Worm (Caenorhabditis elegans) whole organism, L4 larva: ENCODE data around the gene srx-68.

Source experiments
- F26F4.8 ChIP-seq: fragments of 200-800 bp; sonication (Bioruptor generic); conservative IDR thresholded peaks from 2 replicates; pipeline ENCODE4 v1.3.6; 2022; ENCODE audit warnings: missing genetic modification characterization, missing compliant biosample characterization
- F37D6.2 ChIP-seq: sonication (generic microtip); optimal IDR thresholded peaks from 2 replicates; lab custom pipeline; 2016; ENCODE audit warnings: mild to moderate bottlenecking, missing genetic modification characterization, missing compliant biosample characterization
- T20F7.1 ChIP-seq: fragments of 200-800 bp; sonication (Bioruptor generic); optimal IDR thresholded peaks from 2 replicates; lab custom pipeline; 2018; ENCODE audit warnings: mild to moderate bottlenecking, missing genetic modification characterization, missing compliant biosample characterization
- Y105C5A.15 ChIP-seq: fragments of 200-800 bp; sonication (Bioruptor generic); IDR thresholded peaks from 2 replicates; pipeline ENCODE4 v1.3.6; 2022; ENCODE audit warnings: missing genetic modification characterization, missing compliant biosample characterization
- Y75B8A.6 ChIP-seq: fragments of 200-800 bp; sonication (Bioruptor generic); IDR thresholded peaks from 2 replicates; pipeline ENCODE4 v1.3.6; 2022; ENCODE audit warnings: missing genetic modification reagents, missing genetic modification characterization, missing compliant biosample characterization
- aha-1 ChIP-seq: fragments of 150-350 bp; peaks from one replicate; lab custom pipeline; 2014; ENCODE audit warnings: missing biosample characterization, missing genetic modification characterization
- aly-2 ChIP-seq: sonication (generic microtip); optimal IDR thresholded peaks from 2 replicates; lab custom pipeline; 2018; ENCODE audit warnings: missing biosample characterization, missing genetic modification characterization
- ceh-32 ChIP-seq: sonication (generic microtip); optimal IDR thresholded peaks from 2 replicates; lab custom pipeline; 2016; ENCODE audit warnings: mild to moderate bottlenecking, missing genetic modification characterization, missing compliant biosample characterization; ENCODE audit not compliant: poor library complexity
- ceh-44 ChIP-seq: fragments of 200-800 bp; sonication (Bioruptor generic); IDR thresholded peaks from 2 replicates; pipeline ENCODE4 v1.3.6; 2022; ENCODE audit warnings: missing genetic modification reagents, missing genetic modification characterization, missing compliant biosample characterization
- cey-2 ChIP-seq: sonication (generic microtip); optimal IDR thresholded peaks from 3 replicates; lab custom pipeline; 2017; ENCODE audit warnings: missing genetic modification characterization, mild to moderate bottlenecking, missing compliant biosample characterization, antibody characterized with exemption, borderline replicate concordance; ENCODE audit not compliant: insufficient read depth
- daf-12 ChIP-seq: fragments of 150-350 bp; optimal IDR thresholded peaks from 2 replicates; lab custom pipeline; 2014; ENCODE audit warnings: missing biosample characterization, missing genetic modification reagents, missing genetic modification characterization
- daf-16 ChIP-seq, 3 experiments: sonication (generic microtip); optimal IDR thresholded peaks; 2 replicates each; lab custom pipeline; 2016 to 2017; ENCODE audit warnings: missing genetic modification characterization in 3 of 3, missing genetic modification reagents in 3 of 3, mild to moderate bottlenecking in 2 of 3, missing compliant biosample characterization in 2 of 3, missing biosample characterization in 1 of 3, moderate library complexity in 1 of 3
- dmd-6 ChIP-seq: fragments of 200-800 bp; sonication (Bioruptor generic); IDR thresholded peaks from 2 replicates; pipeline ENCODE4 v1.3.6; 2022; ENCODE audit warnings: missing genetic modification reagents, missing genetic modification characterization, missing compliant biosample characterization
- dpl-1 ChIP-seq: fragments of 150-350 bp; optimal IDR thresholded peaks from 2 replicates; lab custom pipeline; 2014; ENCODE audit warnings: missing biosample characterization, missing genetic modification reagents, missing genetic modification characterization
- duxl-1 ChIP-seq: sonication (generic microtip); optimal IDR thresholded peaks from 2 replicates; lab custom pipeline; 2016; ENCODE audit warnings: mild to moderate bottlenecking, missing genetic modification characterization, moderate library complexity, missing compliant biosample characterization; ENCODE audit not compliant: poor library complexity
- fkh-10 ChIP-seq: fragments of 150-350 bp; optimal IDR thresholded peaks from 2 replicates; lab custom pipeline; 2014; ENCODE audit warnings: missing biosample characterization, missing genetic modification reagents, missing genetic modification characterization
- fos-1 ChIP-seq: fragments of 150-350 bp; optimal IDR thresholded peaks from 2 replicates; lab custom pipeline; 2014; ENCODE audit warnings: missing biosample characterization, missing genetic modification characterization
- gei-8 ChIP-seq: fragments of 200-800 bp; sonication (Bioruptor generic); optimal IDR thresholded peaks from 2 replicates; lab custom pipeline; 2018; ENCODE audit warnings: mild to moderate bottlenecking, missing genetic modification characterization, missing compliant biosample characterization
- hlh-11 ChIP-seq: fragments of 200-800 bp; sonication (Bioruptor generic); optimal IDR thresholded peaks from 2 replicates; lab custom pipeline; 2018; ENCODE audit warnings: mild to moderate bottlenecking, missing genetic modification characterization, missing compliant biosample characterization
- jun-1 ChIP-seq: fragments of 150-350 bp; optimal IDR thresholded peaks from 2 replicates; lab custom pipeline; 2014; ENCODE audit warnings: missing biosample characterization, missing genetic modification reagents, missing genetic modification characterization
- lin-13 ChIP-seq: fragments of 150-350 bp; optimal IDR thresholded peaks from 2 replicates; lab custom pipeline; 2014; ENCODE audit warnings: missing biosample characterization, missing genetic modification reagents, missing genetic modification characterization
- lin-29 ChIP-seq: fragments of 200-800 bp; sonication (Bioruptor generic); IDR thresholded peaks from 2 replicates; pipeline ENCODE4 v1.3.6; 2022; ENCODE audit warnings: missing genetic modification reagents, missing genetic modification characterization, missing compliant biosample characterization
- madf-9 ChIP-seq: fragments of 200-800 bp; sonication (Bioruptor generic); conservative IDR thresholded peaks from 2 replicates; pipeline ENCODE4 v1.3.6; 2022; ENCODE audit warnings: missing genetic modification reagents, missing genetic modification characterization, missing compliant biosample characterization
- mdl-1 ChIP-seq, 2 experiments: fragments of 150-350 bp in 1 of 2; sonication (generic microtip) in 1 of 2; optimal IDR thresholded peaks; 2 replicates each; lab custom pipeline; 2014 to 2017; ENCODE audit warnings: missing biosample characterization in 2 of 2, missing genetic modification characterization in 2 of 2
- nhr-237 ChIP-seq: sonication (generic microtip); optimal IDR thresholded peaks from 2 replicates; lab custom pipeline; 2017; ENCODE audit warnings: missing biosample characterization, missing genetic modification characterization
- nhr-28 ChIP-seq: fragments of 150-350 bp; optimal IDR thresholded peaks from 2 replicates; lab custom pipeline; 2014; ENCODE audit warnings: missing biosample characterization, missing genetic modification characterization
- saeg-2 ChIP-seq: fragments of 200-800 bp; sonication (Bioruptor generic); IDR thresholded peaks from 2 replicates; pipeline ENCODE4 v1.3.6; 2022; ENCODE audit warnings: missing genetic modification reagents, missing genetic modification characterization, missing compliant biosample characterization
- sdz-12 ChIP-seq: fragments of 200-800 bp; sonication (Bioruptor generic); optimal IDR thresholded peaks from 2 replicates; lab custom pipeline; 2018; ENCODE audit warnings: mild to moderate bottlenecking, missing genetic modification characterization, missing compliant biosample characterization
- set-16 ChIP-seq: fragments of 200-800 bp; sonication (Bioruptor generic); IDR thresholded peaks from 2 replicates; pipeline ENCODE4 v1.3.6; 2022; ENCODE audit warnings: missing genetic modification reagents, missing genetic modification characterization, missing compliant biosample characterization
- snpc-4 ChIP-seq: fragments of 150-350 bp; optimal IDR thresholded peaks from 2 replicates; lab custom pipeline; 2014; ENCODE audit warnings: missing biosample characterization, missing genetic modification characterization
- unc-130 ChIP-seq: sonication (generic microtip); optimal IDR thresholded peaks from 2 replicates; lab custom pipeline; 2016; ENCODE audit warnings: missing genetic modification reagents, missing genetic modification characterization, missing compliant biosample characterization
- zip-11 ChIP-seq: fragments of 200-800 bp; sonication (Bioruptor generic); IDR thresholded peaks from 2 replicates; pipeline ENCODE4 v1.3.6; 2022; ENCODE audit warnings: missing genetic modification characterization, missing compliant biosample characterization
- zip-2 ChIP-seq: fragments of 150-350 bp; optimal IDR thresholded peaks from 2 replicates; lab custom pipeline; 2014; ENCODE audit warnings: missing biosample characterization, missing genetic modification characterization
- ztf-7 ChIP-seq: fragments of 150-350 bp; optimal IDR thresholded peaks from 2 replicates; lab custom pipeline; 2014; ENCODE audit warnings: missing biosample characterization, missing genetic modification characterization

Gene srx-68

DNA sequence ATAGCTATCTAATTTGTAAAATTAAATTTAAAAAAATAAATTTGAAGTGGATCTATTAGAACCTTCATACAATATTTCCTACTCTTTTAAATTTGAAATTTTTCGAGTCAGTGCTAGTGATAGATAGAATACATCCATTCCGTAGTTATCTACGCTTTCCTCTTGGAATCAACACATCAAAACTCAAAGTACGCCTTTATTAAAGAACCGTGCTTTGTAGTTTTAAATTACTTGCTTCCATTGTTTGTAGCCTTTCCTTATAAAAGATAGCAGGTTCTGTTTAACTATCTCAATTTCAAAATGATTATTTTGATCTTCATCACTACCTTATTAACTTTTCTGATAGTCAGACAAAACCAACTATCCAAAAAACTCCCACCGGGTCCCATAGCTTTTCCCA lies 32.5 kb downstream of the srx-68 start, which contains the start of gene cyp-35B3:
Gene cyp-35B3, plus strand, starts transcription at position 301 of the 400 bp plus-strand sequence.
- TF ChIP-seq cey-2 (tag; lab: Kevin White, UChicago) (no peak), dmd-6 (GFP tag; lab: Robert Waterston, UW) (no peak), saeg-2 (no peak), aly-2 (tag; lab: Kevin White, UChicago) (no peak), ceh-32 (tag; lab: Kevin White, UChicago) (no peak), madf-9 (GFP tag; lab: Robert Waterston, UW) (no peak), lin-13 (no peak), F37D6.2 (tag; lab: Kevin White, UChicago) (no peak)

DNA sequence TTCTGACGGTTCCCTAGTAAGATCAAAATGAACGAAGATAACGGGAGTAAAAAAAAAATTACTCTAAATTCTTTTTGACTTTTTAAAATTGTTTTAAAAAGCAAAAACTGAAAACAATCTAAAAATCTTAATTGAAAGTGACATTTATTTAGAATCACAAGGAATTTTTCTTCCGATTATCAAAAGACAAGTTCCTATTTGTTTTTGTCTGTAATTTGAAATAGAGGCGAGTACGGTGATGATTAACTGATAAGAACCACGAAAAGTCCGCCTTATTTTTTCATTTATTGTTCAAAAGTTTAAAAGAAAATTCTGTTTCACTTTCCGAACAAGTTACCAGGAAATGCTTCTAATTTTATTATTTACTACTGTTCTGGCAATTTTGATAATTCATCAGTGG lies 37.2 kb downstream of the srx-68 start, which contains the start of gene dach-1:
Gene dach-1, plus strand, starts transcription at position 301 of the 400 bp plus-strand sequence.
- peak; percentile 65 for TF ChIP-seq aha-1 (tag; lab: Kevin White, UChicago)
- TF ChIP-seq daf-16 (GFP tag; optimal IDR thresholded peaks at IDR 0.05; lab: Kevin White, UChicago): no peak
- peak; percentile 66 for TF ChIP-seq daf-16 (tag; optimal IDR thresholded peaks at IDR 0.05; lab: Kevin White, UChicago)
- no peak for TF ChIP-seq ztf-7 (tag; lab: Kevin White, UChicago)
- TF ChIP-seq mdl-1 (tag; optimal IDR thresholded peaks at IDR 0.05; lab: Kevin White, UChicago): no peak
- TF ChIP-seq, all 104 proteins: peak for 2

DNA sequence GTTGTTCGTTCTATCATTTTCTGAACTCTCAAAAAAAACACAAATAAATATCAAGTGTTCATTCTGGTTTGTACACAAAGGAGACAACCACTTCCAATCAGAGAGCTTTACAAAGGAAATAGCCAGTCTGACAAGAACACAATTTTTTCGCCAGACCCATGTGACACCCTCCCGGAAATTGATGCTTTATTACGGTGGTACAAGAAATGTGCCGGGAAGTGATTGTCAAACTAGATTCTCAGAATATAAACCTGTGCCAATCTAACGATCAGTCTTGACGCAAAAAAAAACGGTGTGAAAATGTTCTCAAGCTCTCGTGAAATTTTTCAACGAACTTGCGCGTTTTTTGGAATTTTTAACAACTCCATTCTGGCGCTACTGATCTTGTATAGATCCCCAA lies 41.2 kb downstream of the srx-68 start, which contains the start of gene str-247:
Gene str-247, plus strand, starts transcription at position 301 of the 400 bp plus-strand sequence.
- TF ChIP-seq gei-8 (GFP tag; lab: Kevin White, UChicago) (no peak), ztf-7 (tag; lab: Kevin White, UChicago) (no peak), unc-130 (GFP tag; lab: Kevin White, UChicago) (no peak), hlh-11 (tag; lab: Kevin White, UChicago) (no peak), fos-1 (tag; lab: Kevin White, UChicago) (no peak), daf-12 (tag; lab: Kevin White, UChicago) (no peak), jun-1 (tag; lab: Kevin White, UChicago) (no peak), F26F4.8 (GFP tag; lab: Robert Waterston, UW) (no peak), duxl-1 (no peak), zip-2 (tag; lab: Kevin White, UChicago) (no peak), saeg-2 (no peak), mdl-1 (tag; optimal IDR thresholded peaks at IDR 0.05; lab: Kevin White, UChicago) (no peak), set-16 (no peak), zip-11 (GFP tag; lab: Robert Waterston, UW) (no peak), snpc-4 (tag; lab: Kevin White, UChicago) (no peak), nhr-28 (tag; lab: Kevin White, UChicago) (no peak), nhr-237 (tag; lab: Kevin White, UChicago) (no peak), dpl-1 (GFP tag; lab: Kevin White, UChicago) (no peak)

ce11 chrV:3957608-3958007 lies 45.0 kb downstream of the srx-68 start, which contains the start of gene cyp-34A5:
cyp-34A5 (minus strand) TSS chrV:3957708.
- TF ChIP-seq Y105C5A.15 (GFP tag; lab: Robert Waterston, UW) (no peak), nhr-28 (tag; lab: Kevin White, UChicago) (peak; percentile 49)

- TF ChIP-seq daf-16 (GFP tag; optimal IDR thresholded peaks at IDR 0.05; lab: Kevin White, UChicago): no peak
- TF ChIP-seq daf-16 (tag; optimal IDR thresholded peaks at IDR 0.05; lab: Kevin White, UChicago): peak; percentile 49
- TF ChIP-seq ceh-44 (GFP tag; lab: Robert Waterston, UW): no peak
- no peak for TF ChIP-seq lin-29 (GFP tag; lab: Robert Waterston, UW)
These were observed 48.7 kb downstream of the srx-68 start, which contains the start of gene cyp-34A6 for ce11 chrV:3961235-3961634. cyp-34A6 (minus strand) TSS chrV:3961335.

DNA sequence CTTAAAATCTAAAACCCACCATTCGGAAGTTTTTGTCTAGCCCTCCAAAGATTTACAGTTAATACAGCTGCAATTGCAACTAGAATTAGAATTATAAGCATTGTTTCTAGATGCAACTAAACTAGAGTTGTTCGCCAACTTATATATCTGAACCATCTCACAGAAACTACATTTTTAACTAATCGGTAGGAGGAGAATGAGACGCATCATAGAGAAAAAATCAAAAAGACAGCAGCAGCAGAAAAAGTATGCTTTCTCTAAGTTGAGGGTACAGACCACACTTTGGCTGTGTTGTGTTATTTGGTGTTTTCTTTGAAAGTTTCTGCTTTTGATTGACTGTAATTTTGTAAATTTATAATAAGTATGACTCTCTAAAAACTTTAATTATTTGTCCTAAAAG lies 51.1 kb downstream of the srx-68 start, which contains the start of gene cyp-34A7:
Gene cyp-34A7, minus strand, starts transcription at position 101 of the 400 bp plus-strand sequence.
- TF ChIP-seq aly-2 (tag; lab: Kevin White, UChicago): no peak
- TF ChIP-seq Y75B8A.6 (GFP tag; lab: Robert Waterston, UW): no peak
- TF ChIP-seq T20F7.1: no peak
- no peak for TF ChIP-seq fkh-10 (GFP tag; lab: Kevin White, UChicago)
- peak; percentile 42 for TF ChIP-seq nhr-28 (tag; lab: Kevin White, UChicago)
- no peak for TF ChIP-seq fos-1 (tag; lab: Kevin White, UChicago)
- TF ChIP-seq sdz-12 (GFP tag; lab: Kevin White, UChicago): no peak
